Worm (Caenorhabditis elegans): ENCODE measurements around the gene pals-17.
"Not testable (repeated sequence)": the region's sequence is repeated elsewhere in the genome, so short reads cannot be mapped to it uniquely, and the experiment has no call there.

Gene pals-17

DNA sequence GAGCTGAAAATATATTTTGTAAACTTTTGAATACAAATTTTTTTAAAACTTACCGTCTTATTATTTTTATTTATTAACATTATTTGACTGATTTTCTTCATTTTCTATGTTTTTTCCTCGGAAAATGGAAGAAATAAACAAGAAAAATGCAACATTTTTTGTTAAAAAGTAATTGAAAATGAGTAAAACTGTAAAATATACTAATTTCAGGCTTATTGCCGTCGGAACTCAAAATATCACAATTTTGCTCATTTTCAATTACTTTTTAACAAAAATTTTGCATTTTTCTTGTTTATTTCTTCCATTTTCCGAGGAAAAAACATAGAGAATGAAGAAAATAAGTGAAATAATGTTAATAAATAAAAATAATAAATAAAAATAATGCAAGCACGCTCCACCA lies 16.2 kb downstream of the pals-17 start, which contains the start of gene Y82E9BR.10:
Gene Y82E9BR.10, minus strand, starts transcription at position 101 of the 400 bp plus-strand sequence.
- TF ChIP-seq blmp-1 (tag; optimal IDR thresholded peaks at IDR 0.05); ceh-43 (GFP tag; optimal IDR thresholded peaks at IDR 0.05); unc-39 (tag; optimal IDR thresholded peaks at IDR 0.05): not testable (repeated sequence)

DNA sequence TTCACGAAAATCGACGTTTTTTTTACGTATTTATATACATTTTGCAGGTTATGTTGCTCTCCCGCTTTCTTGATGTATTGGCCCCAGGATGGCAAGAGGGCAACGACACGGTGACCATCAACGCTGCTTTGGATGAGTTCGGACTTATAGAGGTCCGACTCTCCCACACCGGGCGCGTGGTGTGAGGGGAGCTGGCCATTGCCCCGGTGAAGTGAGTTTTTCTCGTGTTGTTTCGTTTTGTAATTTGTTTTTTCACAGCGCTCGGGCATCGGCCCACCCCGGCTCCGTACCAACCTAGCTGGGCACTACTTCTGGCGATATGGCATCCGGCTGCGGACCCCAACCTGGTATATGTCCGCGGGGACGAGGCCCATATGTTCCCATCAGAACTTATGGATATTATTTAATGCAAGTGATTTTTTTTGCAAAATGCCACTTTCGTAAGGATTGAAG lies 17.3 kb downstream of the pals-17 start, which contains the start of gene Y82E9BR.20:
Gene Y82E9BR.20, plus strand, starts transcription at position 51 of the 453 bp plus-strand sequence.
- TF ChIP-seq cnd-1 (tag; optimal IDR thresholded peaks at IDR 0.05): no peak
- no peak for TF ChIP-seq lsy-2 (tag; optimal IDR thresholded peaks at IDR 0.05)
- no peak for TF ChIP-seq pha-4 (tag; optimal IDR thresholded peaks at IDR 0.05)
- no peak for TF ChIP-seq ceh-39 (tag; optimal IDR thresholded peaks at IDR 0.05)
- TF ChIP-seq nhr-28 (tag; optimal IDR thresholded peaks at IDR 0.05): no peak
- no peak for TF ChIP-seq nhr-2 (tag; optimal IDR thresholded peaks at IDR 0.05)
- TF ChIP-seq ztf-11 (tag; optimal IDR thresholded peaks at IDR 0.05): no peak
- no peak for TF ChIP-seq mab-5 (tag; optimal IDR thresholded peaks at IDR 0.05)
- TF ChIP-seq elt-3 (tag; optimal IDR thresholded peaks at IDR 0.05): no peak
- TF ChIP-seq hlh-1 (tag; optimal IDR thresholded peaks at IDR 0.05): no peak
- TF ChIP-seq drap-1 (GFP tag; optimal IDR thresholded peaks at IDR 0.05): no peak
- TF ChIP-seq tbx-8 (GFP tag; optimal IDR thresholded peaks at IDR 0.05): no peak

DNA sequence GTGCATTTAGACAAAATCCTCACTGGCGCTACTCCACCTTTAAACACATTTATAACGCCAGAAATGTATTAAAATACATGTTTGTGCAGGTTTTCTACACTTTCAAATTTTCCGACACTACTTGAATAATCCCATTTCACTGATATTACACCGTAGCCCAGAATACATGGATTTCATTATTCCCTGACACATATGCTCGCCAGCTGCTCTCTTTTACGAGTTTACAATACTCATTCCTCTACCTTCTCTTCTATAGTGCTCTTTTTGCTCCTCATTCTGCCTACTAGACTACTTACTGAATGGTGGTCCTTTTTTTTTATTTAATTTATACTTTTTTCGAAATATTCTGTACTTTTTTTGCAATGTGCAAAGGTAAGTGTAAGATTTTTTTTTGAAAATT lies 19.1 kb downstream of the pals-17 start:
- TF ChIP-seq hlh-1 (tag; optimal IDR thresholded peaks at IDR 0.05) (peak; percentile 82), lsy-2 (tag; optimal IDR thresholded peaks at IDR 0.05) (no peak)

DNA sequence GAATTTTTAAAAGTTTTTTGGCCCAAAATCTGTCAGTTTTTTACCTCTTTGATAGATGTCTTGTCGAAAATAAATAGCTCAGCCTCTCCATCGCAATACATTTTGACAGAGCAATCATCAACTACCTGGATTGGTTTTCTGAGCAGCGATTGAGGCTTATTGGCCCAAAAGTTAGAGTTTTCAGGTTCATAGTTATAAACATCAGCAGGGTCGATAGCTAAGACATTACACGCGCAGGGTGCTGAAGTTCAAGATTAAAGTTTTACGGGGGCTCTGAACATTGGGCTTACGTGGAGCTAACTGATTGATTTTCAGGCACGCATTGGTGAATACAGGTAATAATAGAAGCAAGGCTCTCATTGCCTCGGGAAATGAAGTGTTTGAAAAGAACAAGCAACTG lies 32.0 kb downstream of the pals-17 start, which contains the start of gene Y82E9BR.9:
Gene Y82E9BR.9, minus strand, starts transcription at position 101 of the 400 bp plus-strand sequence.
- TF ChIP-seq flh-1 (GFP tag; optimal IDR thresholded peaks at IDR 0.05): no peak

DNA sequence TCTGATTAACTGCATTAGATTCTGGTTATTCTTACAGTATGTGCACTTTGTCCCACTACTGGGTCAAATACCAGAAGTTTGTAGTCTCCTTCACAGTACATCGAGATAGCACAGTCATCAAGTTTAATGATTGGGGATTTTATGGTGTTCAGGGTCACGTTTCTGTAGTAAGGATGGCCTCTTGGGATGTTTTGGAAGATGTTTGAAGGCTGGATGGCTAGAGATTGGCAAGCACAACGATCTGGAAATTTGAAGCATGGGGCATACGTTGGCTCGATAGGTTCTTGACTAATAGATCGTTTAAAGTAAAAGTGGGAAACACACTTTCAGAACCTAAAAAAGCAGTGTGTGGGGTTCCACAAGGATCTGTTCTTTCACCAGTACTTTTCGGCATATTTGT lies 33.7 kb downstream of the pals-17 start, which contains the start of gene Y82E9BR.8:
Gene Y82E9BR.8, minus strand, starts transcription at position 101 of the 400 bp plus-strand sequence.
- not testable (repeated sequence) for TF ChIP-seq cnd-1 (tag; optimal IDR thresholded peaks at IDR 0.05); ceh-83 (GFP tag; optimal IDR thresholded peaks at IDR 0.05); nhr-237 (tag; optimal IDR thresholded peaks at IDR 0.05)

DNA sequence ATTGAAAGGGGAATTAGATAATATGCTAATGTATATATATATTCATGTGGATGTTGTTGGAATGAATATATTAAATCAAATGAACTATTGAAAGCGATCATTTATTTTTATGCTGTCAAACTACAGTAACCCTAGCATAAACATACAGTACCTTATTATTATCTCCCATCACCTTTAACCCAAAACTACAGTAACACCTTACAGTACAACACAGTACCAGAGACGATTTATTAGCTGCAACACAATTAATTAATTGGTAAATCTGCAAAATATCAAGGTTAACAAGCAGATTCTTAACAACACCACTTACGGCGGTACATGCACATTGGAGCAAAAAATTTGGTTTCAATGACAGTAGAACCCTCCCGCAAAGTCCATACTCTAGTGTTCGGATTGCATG lies 36.3 kb downstream of the pals-17 start, which contains the start of gene Y82E9BL.1:
Gene Y82E9BL.1, minus strand, starts transcription at position 101 of the 400 bp plus-strand sequence.
- no peak for TF ChIP-seq ceh-83 (GFP tag; optimal IDR thresholded peaks at IDR 0.05)
- no peak for TF ChIP-seq nhr-28 (tag; optimal IDR thresholded peaks at IDR 0.05)
- no peak for TF ChIP-seq ztf-11 (tag; optimal IDR thresholded peaks at IDR 0.05)
- TF ChIP-seq lin-32 (GFP tag; optimal IDR thresholded peaks at IDR 0.05): no peak
- no peak for TF ChIP-seq ham-2 (GFP tag; optimal IDR thresholded peaks at IDR 0.05)

- no peak for TF ChIP-seq pha-4 (tag; optimal IDR thresholded peaks at IDR 0.05)
- no peak for TF ChIP-seq unc-62 (GFP tag; optimal IDR thresholded peaks at IDR 0.05)
- no peak for TF ChIP-seq lin-32 (GFP tag; optimal IDR thresholded peaks at IDR 0.05)
- TF ChIP-seq snpc-4 (tag; optimal IDR thresholded peaks at IDR 0.05): no peak
- TF ChIP-seq nhr-2 (tag; optimal IDR thresholded peaks at IDR 0.05): no peak
- TF ChIP-seq nhr-28 (tag; optimal IDR thresholded peaks at IDR 0.05): no peak
- TF ChIP-seq blmp-1 (tag; optimal IDR thresholded peaks at IDR 0.05): no peak
- no peak for TF ChIP-seq unc-39 (tag; optimal IDR thresholded peaks at IDR 0.05)
- no peak for TF ChIP-seq ceh-83 (GFP tag; optimal IDR thresholded peaks at IDR 0.05)
Observed at ce11 chrIII:1354523-1354922, 37.1 kb downstream of the pals-17 start.

DNA sequence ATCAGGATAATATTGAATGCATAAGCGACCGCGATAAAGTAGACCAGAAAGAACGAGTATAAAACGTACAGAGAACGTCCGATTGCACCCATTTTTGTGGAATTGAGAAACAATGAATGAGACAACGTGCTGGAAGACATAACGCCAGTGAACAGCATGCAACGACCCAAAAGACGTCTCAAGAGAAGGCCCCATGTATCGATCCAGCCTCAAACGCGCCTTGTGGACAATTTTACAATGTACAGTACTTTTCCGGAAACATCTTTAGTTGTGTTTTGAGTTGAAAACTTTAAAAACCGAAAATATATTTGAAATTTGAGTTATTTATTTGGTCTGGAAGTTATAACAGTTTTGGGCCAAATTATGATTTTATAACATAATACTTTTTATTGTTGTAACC lies 40.9 kb downstream of the pals-17 start, which contains the start of gene Y82E9BL.3:
Gene Y82E9BL.3, minus strand, starts transcription at position 101 of the 400 bp plus-strand sequence.
- TF ChIP-seq elt-1 (tag; optimal IDR thresholded peaks at IDR 0.05; ENCODE audit: borderline replicate concordance, insufficient read depth) (no peak), nhr-12 (tag; optimal IDR thresholded peaks at IDR 0.05) (no peak), ham-2 (GFP tag; optimal IDR thresholded peaks at IDR 0.05) (no peak), mls-2 (tag; optimal IDR thresholded peaks at IDR 0.05) (no peak), ces-1 (GFP tag; optimal IDR thresholded peaks at IDR 0.05) (no peak), mab-5 (tag; optimal IDR thresholded peaks at IDR 0.05) (no peak), ceh-83 (GFP tag; optimal IDR thresholded peaks at IDR 0.05) (no peak), lin-13 (tag; optimal IDR thresholded peaks at IDR 0.05) (no peak), ceh-43 (GFP tag; optimal IDR thresholded peaks at IDR 0.05) (no peak), nhr-76 (tag; optimal IDR thresholded peaks at IDR 0.05) (no peak)

Data from whole organism, mixed stage, embryonic.